Fruit fly (Drosophila melanogaster): ENCODE results near the gene CG5151.

The CG5151 gene

DNA sequence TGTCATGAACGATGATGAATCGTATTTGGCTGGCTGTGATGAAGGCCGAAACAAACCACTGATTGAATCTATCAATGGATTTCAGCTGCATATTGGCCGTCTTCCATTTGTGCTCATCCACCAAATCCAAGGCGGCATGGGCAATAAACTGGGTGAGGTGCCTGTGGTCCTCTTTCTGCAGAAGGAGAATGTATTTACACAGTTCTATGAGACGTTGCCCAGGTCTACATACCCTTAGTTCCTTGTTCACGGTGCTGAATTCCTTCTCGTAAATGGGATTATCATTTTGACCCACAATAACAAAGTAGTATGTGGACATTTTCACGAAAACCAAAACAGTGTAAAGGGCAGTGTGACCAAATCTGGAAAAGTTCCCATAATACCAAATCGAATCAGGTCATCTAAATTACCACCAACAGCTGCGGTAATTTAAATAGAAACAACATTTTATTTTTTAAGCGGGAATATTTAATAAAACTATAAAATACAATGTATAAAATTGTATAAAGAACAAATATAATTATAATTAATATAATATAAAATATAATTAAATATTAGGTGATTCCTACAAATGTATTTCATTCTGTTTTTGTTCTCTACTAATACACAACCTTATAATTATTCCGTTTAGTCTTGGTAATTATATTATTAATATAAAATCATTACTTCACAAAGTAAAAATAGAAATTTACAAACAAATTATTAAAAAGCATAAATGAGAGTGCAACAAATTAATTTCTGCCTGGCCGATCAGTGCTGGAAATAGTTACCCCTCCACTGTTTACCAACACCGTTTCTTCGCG, 33.0 kb downstream of the CG5151 start, which contains the start of the genes Trs20 and elg1 (continued):
- TF ChIP-seq odd (GFP tag; optimal IDR thresholded peaks at IDR 0.05) (no peak), vfl (GFP tag; optimal IDR thresholded peaks at IDR 0.05) (no peak), CG17612 (GFP tag; IDR thresholded peaks at IDR 0.05) (no peak), amos (GFP tag; IDR thresholded peaks at IDR 0.05; ENCODE audit: partially characterized antibody) (no peak), nerfin-2 (GFP tag; IDR thresholded peaks at IDR 0.05; ENCODE audit: partially characterized antibody) (no peak), sr (GFP tag; IDR thresholded peaks at IDR 0.05) (no peak), hth (optimal IDR thresholded peaks at IDR 0.05) (no peak), CG10267 (tag; optimal IDR thresholded peaks at IDR 0.05) (peak; percentile 94), D (optimal IDR thresholded peaks at IDR 0.05) (no peak), D (GFP tag; optimal IDR thresholded peaks at IDR 0.05) (peak; percentile 17), pho (GFP tag; optimal IDR thresholded peaks at IDR 0.05) (no peak), chm (GFP tag; IDR thresholded peaks at IDR 0.05) (0 out of 2 replicates have a peak, but pooled peaks have one; percentile 26), dimm (GFP tag; IDR thresholded peaks at IDR 0.05) (no peak), CG10565 (GFP tag; optimal IDR thresholded peaks at IDR 0.05) (no peak), bab2 (GFP tag; optimal IDR thresholded peaks at IDR 0.05) (no peak), CG10274 (GFP tag; optimal IDR thresholded peaks at IDR 0.05) (no peak), hkb (optimal IDR thresholded peaks at IDR 0.05) (no peak), hkb (GFP tag; IDR thresholded peaks at IDR 0.05) (0 out of 2 replicates have a peak, but pooled peaks have one; percentile 25), CG6272 (GFP tag; IDR thresholded peaks at IDR 0.05) (no peak), Mad (GFP tag; optimal IDR thresholded peaks at IDR 0.05) (no peak), CG14667 (GFP tag; IDR thresholded peaks at IDR 0.05) (no peak), grau (tag; optimal IDR thresholded peaks at IDR 0.05) (peak; percentile 71), CG13287 (GFP tag; IDR thresholded peaks at IDR 0.05; ENCODE audit: partially characterized antibody) (no peak; the same call in 1 of the 2 replicates), Vsx1 (GFP tag; optimal IDR thresholded peaks at IDR 0.05) (peak; percentile 59), wor (GFP tag; IDR thresholded peaks at IDR 0.05) (no peak), CG13296 (GFP tag; optimal IDR thresholded peaks at IDR 0.05) (peak; percentile 73), CG4854 (GFP tag; optimal IDR thresholded peaks at IDR 0.05) (no peak), twi (tag; optimal IDR thresholded peaks at IDR 0.05) (peak; percentile 49), lmd (GFP tag; IDR thresholded peaks at IDR 0.05) (no peak), NC2β (GFP tag; optimal IDR thresholded peaks at IDR 0.05) (no peak), CG12744 (GFP tag; optimal IDR thresholded peaks at IDR 0.05) (no peak), CG4328 (GFP tag; optimal IDR thresholded peaks at IDR 0.05) (peak; percentile 39), wdn (GFP tag; IDR thresholded peaks at IDR 0.05) (no peak), CG9215 (GFP tag; IDR thresholded peaks at IDR 0.05) (no peak), insv (GFP tag; optimal IDR thresholded peaks at IDR 0.05) (peak in 1 of 2 experiments; percentile 35), HmgD (GFP tag; optimal IDR thresholded peaks at IDR 0.05) (no peak), Dbx (GFP tag; IDR thresholded peaks at IDR 0.05) (peak; percentile 63; the same call in 2 of the 3 replicates), Gug (GFP tag; IDR thresholded peaks at IDR 0.05) (peak; percentile 6; the same call in 1 of the 4 replicates), CG12391 (tag; optimal IDR thresholded peaks at IDR 0.05) (peak; percentile 84), CG31365 (tag; optimal IDR thresholded peaks at IDR 0.05) (no peak), Sry-δ (GFP tag; optimal IDR thresholded peaks at IDR 0.05) (no peak), Opbp (GFP tag; IDR thresholded peaks at IDR 0.05; ENCODE audit: partially characterized antibody) (peak; percentile 42; the same call in 1 of the 3 replicates), fd102C (GFP tag; optimal IDR thresholded peaks at IDR 0.05) (no peak), al (GFP tag; IDR thresholded peaks at IDR 0.05) (peak; percentile 39; the same call in 1 of the 2 replicates), CG8388 (GFP tag; optimal IDR thresholded peaks at IDR 0.05) (peak; percentile 70), caup (GFP tag; optimal IDR thresholded peaks at IDR 0.05; ENCODE audit: severe bottlenecking) (peak; percentile 49), Max (GFP tag; optimal IDR thresholded peaks at IDR 0.05) (no peak), B-H1 (GFP tag; IDR thresholded peaks at IDR 0.05) (no peak), Oli (tag; optimal IDR thresholded peaks at IDR 0.05) (peak; percentile 53), Doc3 (GFP tag; IDR thresholded peaks at IDR 0.05; ENCODE audit: partially characterized antibody) (no peak)
